Fruit fly (Drosophila melanogaster): ENCODE data around the gene REPTOR.

DNA sequence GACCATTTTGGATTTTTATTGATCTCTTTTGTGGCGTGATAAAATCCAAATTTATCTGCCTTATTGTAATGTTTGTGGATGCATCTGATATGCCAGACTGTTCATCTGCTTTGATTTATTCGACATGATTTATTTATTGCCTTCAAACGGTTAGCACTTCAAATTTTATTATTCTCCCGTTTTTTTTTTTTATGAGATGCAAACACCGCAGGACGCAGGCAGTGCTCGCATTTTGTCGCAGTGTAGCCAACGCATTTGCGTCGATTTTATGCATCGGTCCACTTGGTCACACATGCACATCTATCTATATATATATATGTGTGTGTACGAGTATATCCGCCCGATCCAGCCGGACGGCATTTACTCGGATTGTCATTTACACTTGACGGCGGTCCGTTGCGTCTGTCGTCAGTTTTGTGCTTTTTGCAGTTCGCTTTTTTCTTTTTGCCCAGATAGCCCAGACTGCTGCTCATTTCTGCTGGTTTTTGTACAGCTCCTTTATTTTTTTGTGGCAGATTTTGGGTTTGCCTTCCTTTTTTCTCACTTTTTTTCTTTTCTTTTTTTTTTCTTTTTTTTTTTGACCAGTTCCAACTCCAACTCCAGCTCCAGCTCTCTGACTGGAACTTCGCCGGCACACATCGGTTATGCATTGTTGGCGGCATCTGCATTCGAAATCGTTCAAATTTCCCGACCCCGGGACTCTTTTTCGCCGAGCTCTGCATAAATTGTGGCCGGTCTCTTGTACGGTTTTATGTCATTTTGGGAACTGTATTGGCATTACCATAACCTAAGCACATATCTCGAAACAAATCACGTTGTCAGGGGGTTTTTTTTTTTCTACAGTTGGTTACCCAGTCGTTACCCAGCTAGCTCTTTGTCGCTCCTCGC, 31.4 kb upstream of the REPTOR start:
- TF ChIP-seq psq (optimal IDR thresholded peaks at IDR 0.05), result no peak
- no peak for TF ChIP-seq insv (optimal IDR thresholded peaks at IDR 0.05)
- TF ChIP-seq Myc (optimal IDR thresholded peaks at IDR 0.05), result no peak
- TF ChIP-seq ttk (optimal IDR thresholded peaks at IDR 0.05), result no peak

All from Kc167 (cell line).